Worm (Caenorhabditis elegans) whole organism, L4/young adult: ENCODE results near the gene ZK1098.2.

Experiments
- W03F9.2 ChIP-seq: fragments of 150-350 bp; optimal IDR thresholded peaks from 2 replicates; lab custom pipeline; 2014; ENCODE audit warnings: missing biosample characterization, missing genetic modification characterization
- dao-5 ChIP-seq: sonication (generic microtip); optimal IDR thresholded peaks from 2 replicates; lab custom pipeline; 2016; ENCODE audit warnings: missing genotype, missing genetic modification characterization, moderate library complexity, missing compliant biosample characterization
- him-1 ChIP-seq: sonication (generic microtip); optimal IDR thresholded peaks from 2 replicates; lab custom pipeline; 2016; ENCODE audit warnings: missing genotype, missing genetic modification reagents, missing genetic modification characterization, missing compliant biosample characterization

ce11 chrIII:9544125-9544524, 15.2 kb downstream of the ZK1098.2 start, which contains the start of gene ZK1098.9:
- no peak for TF ChIP-seq dao-5 (tag; lab: Kevin White, UChicago)
- TF ChIP-seq him-1, result no peak
- no peak for TF ChIP-seq W03F9.2 (tag; lab: Kevin White, UChicago)
